Fruit fly (Drosophila melanogaster) whole organism, embryonic: ENCODE measurements around the gene RhoGEF4.

Experiments used
- Abd-B ChIP-seq: fragments of 200-800 bp; sonication (Bioruptor generic); optimal IDR thresholded peaks from 2 replicates; lab custom pipeline; 2018; ENCODE audit warnings: missing biosample characterization, mild to moderate bottlenecking, missing genetic modification characterization, moderate library complexity
- B-H2 ChIP-seq: fragments of 200-800 bp; sonication (Bioruptor generic); optimal IDR thresholded peaks from 2 replicates; lab custom pipeline; 2018; ENCODE audit warnings: missing biosample characterization, mild to moderate bottlenecking, missing genetic modification characterization
- CG10979 ChIP-seq: fragments of 200-800 bp; sonication (Bioruptor generic); optimal IDR thresholded peaks from 2 replicates; lab custom pipeline; 2018; ENCODE audit warnings: missing biosample characterization, mild to moderate bottlenecking, missing genetic modification characterization, moderate library complexity
- CG11560 ChIP-seq: fragments of 200-800 bp; sonication (Bioruptor generic); IDR thresholded peaks from 3 replicates; pipeline ENCODE4 v1.3.6; 2022; ENCODE audit warnings: missing biosample characterization, missing genetic modification characterization
- CG12104 ChIP-seq: fragments of 200-800 bp; sonication (Bioruptor generic); optimal IDR thresholded peaks from 3 replicates; lab custom pipeline; 2016; ENCODE audit warnings: missing biosample characterization, missing genetic modification characterization
- CG12219 ChIP-seq: fragments of 200-800 bp; sonication (Bioruptor generic); optimal IDR thresholded peaks from 3 replicates; lab custom pipeline; 2018; ENCODE audit warnings: missing biosample characterization, mild to moderate bottlenecking, missing genetic modification characterization
- CG15011 ChIP-seq: fragments of 200-800 bp; sonication (Bioruptor generic); optimal IDR thresholded peaks from 3 replicates; lab custom pipeline; 2018; ENCODE audit warnings: missing biosample characterization, mild to moderate bottlenecking, missing genetic modification characterization
- CG15073 ChIP-seq: fragments of 200-800 bp; sonication (Bioruptor generic); optimal IDR thresholded peaks from 2 replicates; lab custom pipeline; 2016; ENCODE audit warnings: missing biosample characterization, missing genetic modification characterization
- CG1529 ChIP-seq: fragments of 200-800 bp; sonication (Bioruptor generic); optimal IDR thresholded peaks from 3 replicates; lab custom pipeline; 2018; ENCODE audit warnings: missing biosample characterization, missing genetic modification characterization
- CG17802 ChIP-seq: fragments of 200-800 bp; sonication (Bioruptor generic); optimal IDR thresholded peaks from 2 replicates; lab custom pipeline; 2018; ENCODE audit warnings: missing biosample characterization, mild to moderate bottlenecking, missing genetic modification characterization, moderate library complexity
- CG17829 ChIP-seq: fragments of 200-800 bp; optimal IDR thresholded peaks from 2 replicates; lab custom pipeline; 2019; ENCODE audit warnings: missing biosample characterization, mild to moderate bottlenecking, missing genetic modification characterization, moderate library complexity
- CG30403 ChIP-seq: fragments of 200-800 bp; sonication (Bioruptor generic); optimal IDR thresholded peaks from 3 replicates; lab custom pipeline; 2016; ENCODE audit warnings: missing biosample characterization, missing genetic modification characterization
- CG3065 ChIP-seq: fragments of 200-800 bp; sonication (Bioruptor generic); optimal IDR thresholded peaks from 2 replicates; lab custom pipeline; 2016; ENCODE audit warnings: missing biosample characterization, missing genetic modification characterization
- CG31365 ChIP-seq: fragments of 200-800 bp; sonication (Bioruptor generic); optimal IDR thresholded peaks from 2 replicates; lab custom pipeline; 2018; ENCODE audit warnings: missing biosample characterization, mild to moderate bottlenecking, missing genetic modification characterization
- CG3995 ChIP-seq: fragments of 200-800 bp; sonication (Bioruptor generic); optimal IDR thresholded peaks from 3 replicates; lab custom pipeline; 2016; ENCODE audit warnings: missing biosample characterization, missing genetic modification characterization
- CG6689 ChIP-seq: fragments of 200-800 bp; sonication (Bioruptor generic); IDR thresholded peaks from 2 replicates; pipeline ENCODE4 v1.3.6; 2022; ENCODE audit warnings: missing biosample characterization, missing genetic modification characterization
- CG6854 ChIP-seq: fragments of 200-800 bp; sonication (Bioruptor generic); optimal IDR thresholded peaks from 3 replicates; lab custom pipeline; 2017; ENCODE audit warnings: missing biosample characterization, mild to moderate bottlenecking, missing genetic modification characterization
- CG8290 ChIP-seq, 3 experiments: fragments of 200-800 bp; sonication (Bioruptor generic); optimal IDR thresholded peaks; 2 replicates each; lab custom pipeline; 2016 to 2019; ENCODE audit warnings: missing biosample characterization in 3 of 3, missing genetic modification characterization in 3 of 3, mild to moderate bottlenecking in 2 of 3, moderate library complexity in 1 of 3
- CG8944 ChIP-seq: fragments of 200-800 bp; sonication (Bioruptor generic); optimal IDR thresholded peaks from 3 replicates; lab custom pipeline; 2016; ENCODE audit warnings: missing biosample characterization, missing genetic modification characterization
- CTCF ChIP-seq: fragments of 200-800 bp; sonication (Bioruptor generic); optimal IDR thresholded peaks from 2 replicates; lab custom pipeline; 2017; ENCODE audit warnings: missing biosample characterization, mild to moderate bottlenecking, missing genetic modification characterization, moderate library complexity
- Dll ChIP-seq: fragments of 200-800 bp; sonication (Bioruptor generic); IDR thresholded peaks from 4 replicates; pipeline ENCODE4 v1.3.6; 2022; ENCODE audit warnings: missing biosample characterization, missing genetic modification characterization; ENCODE audit not compliant: partially characterized antibody
- Gsc ChIP-seq: fragments of 200-800 bp; sonication (Bioruptor generic); IDR thresholded peaks from 2 replicates; pipeline ENCODE4 v1.3.6; 2022; ENCODE audit warnings: missing biosample characterization, missing genetic modification characterization
- Lhr ChIP-seq: fragments of 200-800 bp; sonication (Bioruptor generic); optimal IDR thresholded peaks from 3 replicates; lab custom pipeline; 2017; ENCODE audit warnings: mild to moderate bottlenecking, missing biosample characterization, missing genetic modification reagents, missing genetic modification characterization
- Lim3 ChIP-seq: fragments of 200-800 bp; sonication (Bioruptor generic); IDR thresholded peaks from 2 replicates; pipeline ENCODE4 v1.3.6; 2022; ENCODE audit warnings: missing biosample characterization, missing genetic modification characterization
- MBD-R2 ChIP-seq: fragments of 200-800 bp; sonication (Bioruptor generic); IDR thresholded peaks from 2 replicates; pipeline ENCODE4 v1.3.6; 2022; ENCODE audit warnings: missing biosample characterization, missing genetic modification characterization
- MESR4 ChIP-seq: fragments of 200-800 bp; sonication (Bioruptor generic); optimal IDR thresholded peaks from 2 replicates; lab custom pipeline; 2018; ENCODE audit warnings: missing biosample characterization, mild to moderate bottlenecking, missing genetic modification characterization, moderate library complexity
- Meics ChIP-seq: fragments of 200-800 bp; sonication (Bioruptor generic); optimal IDR thresholded peaks from 2 replicates; lab custom pipeline; 2017; ENCODE audit warnings: missing biosample characterization, mild to moderate bottlenecking, missing genetic modification characterization
- Neu2 ChIP-seq: fragments of 200-800 bp; sonication (Bioruptor generic); optimal IDR thresholded peaks from 3 replicates; lab custom pipeline; 2016; ENCODE audit warnings: missing biosample characterization, missing genetic modification characterization, borderline replicate concordance
- PHDP ChIP-seq: fragments of 200-800 bp; sonication (Bioruptor generic); optimal IDR thresholded peaks from 3 replicates; lab custom pipeline; 2018; ENCODE audit warnings: missing biosample characterization, mild to moderate bottlenecking, missing genetic modification characterization, moderate library complexity
- Sin3A ChIP-seq: fragments of >200 bp; optimal IDR thresholded peaks from 2 replicates; lab custom pipeline; 2018
- Six4 ChIP-seq: fragments of 200-800 bp; sonication (Bioruptor generic); optimal IDR thresholded peaks from 2 replicates; lab custom pipeline; 2016; ENCODE audit warnings: missing biosample characterization, missing genetic modification characterization
- Trl ChIP-seq, 3 experiments: fragments of >200 bp in 2 of 3; fragments of 200-800 bp in 1 of 3; sonication (Bioruptor generic) in 1 of 3; optimal IDR thresholded peaks; 2 replicates in 1 of 3; 3 replicates in 2 of 3; lab custom pipeline; 2016 to 2017; ENCODE audit warnings: missing biosample characterization in 1 of 3, missing genetic modification characterization in 1 of 3
- Usf ChIP-seq: fragments of 200-800 bp; sonication (Bioruptor generic); optimal IDR thresholded peaks from 2 replicates; lab custom pipeline; 2017; ENCODE audit warnings: missing genotype, missing biosample characterization, missing genetic modification characterization
- br ChIP-seq: fragments of >200 bp; optimal IDR thresholded peaks from 2 replicates; lab custom pipeline; 2017
- caup ChIP-seq: fragments of 200-800 bp; sonication (Bioruptor generic); optimal IDR thresholded peaks from 3 replicates; lab custom pipeline; 2017; ENCODE audit warnings: missing biosample characterization, mild to moderate bottlenecking, missing genetic modification characterization, moderate library complexity; ENCODE audit not compliant: severe bottlenecking
- crc ChIP-seq: fragments of 200-800 bp; sonication (Bioruptor generic); optimal IDR thresholded peaks from 2 replicates; lab custom pipeline; 2016; ENCODE audit warnings: missing biosample characterization, missing genetic modification characterization
- dimm ChIP-seq: fragments of 200-800 bp; sonication (Bioruptor generic); IDR thresholded peaks from 2 replicates; pipeline ENCODE4 v1.3.6; 2022; ENCODE audit warnings: missing biosample characterization, missing genetic modification characterization
- fu2 ChIP-seq: fragments of 200-800 bp; sonication (Bioruptor generic); optimal IDR thresholded peaks from 2 replicates; lab custom pipeline; 2016; ENCODE audit warnings: missing biosample characterization, missing genetic modification characterization
- inv ChIP-seq: fragments of 200-800 bp; sonication (Bioruptor generic); IDR thresholded peaks from 2 replicates; pipeline ENCODE4 v1.3.6; 2022; ENCODE audit warnings: missing biosample characterization, missing genetic modification characterization; ENCODE audit not compliant: partially characterized antibody
- lab ChIP-seq: fragments of 200-800 bp; sonication (Bioruptor generic); optimal IDR thresholded peaks from 3 replicates; lab custom pipeline; 2017; ENCODE audit warnings: missing biosample characterization, missing genetic modification characterization, mild to moderate bottlenecking, moderate library complexity, missing genetic modification reagents
- luna ChIP-seq: fragments of 200-800 bp; sonication (Bioruptor generic); optimal IDR thresholded peaks from 2 replicates; lab custom pipeline; 2016; ENCODE audit warnings: missing biosample characterization, missing genetic modification characterization
- nerfin-2 ChIP-seq: fragments of 200-800 bp; sonication (Bioruptor generic); IDR thresholded peaks from 2 replicates; pipeline ENCODE4 v1.3.6; 2022; ENCODE audit warnings: missing biosample characterization, missing genetic modification characterization; ENCODE audit not compliant: partially characterized antibody
- sim ChIP-seq: fragments of 200-800 bp; sonication (Bioruptor generic); IDR thresholded peaks from 2 replicates; pipeline ENCODE4 v1.3.6; 2022; ENCODE audit warnings: missing biosample characterization, missing genetic modification characterization
- slou ChIP-seq: fragments of 200-800 bp; sonication (Bioruptor generic); optimal IDR thresholded peaks from 3 replicates; lab custom pipeline; 2016; ENCODE audit warnings: missing biosample characterization, missing genetic modification characterization
- tll ChIP-seq, 2 experiments: fragments of 200-800 bp in 1 of 2; fragments of >200 bp in 1 of 2; sonication (Bioruptor generic) in 1 of 2; optimal IDR thresholded peaks; 2 replicates each; lab custom pipeline; 2017 to 2019; ENCODE audit warnings: missing biosample characterization in 2 of 2, missing genetic modification characterization in 2 of 2, mild to moderate bottlenecking in 1 of 2, moderate library complexity in 1 of 2
- unc-4 ChIP-seq: fragments of 200-800 bp; sonication (Bioruptor generic); IDR thresholded peaks from 2 replicates; pipeline ENCODE4 v1.3.6; 2022; ENCODE audit warnings: missing biosample characterization, missing genetic modification characterization; ENCODE audit not compliant: partially characterized antibody
- wdn ChIP-seq: fragments of 200-800 bp; sonication (Bioruptor generic); IDR thresholded peaks from 2 replicates; pipeline ENCODE4 v1.3.6; 2022; ENCODE audit warnings: missing biosample characterization, missing genetic modification characterization
- wek ChIP-seq: fragments of 200-800 bp; sonication (Bioruptor generic); optimal IDR thresholded peaks from 3 replicates; lab custom pipeline; 2018; ENCODE audit warnings: missing biosample characterization, mild to moderate bottlenecking, missing genetic modification characterization, moderate library complexity
- zen2 ChIP-seq: fragments of 200-800 bp; sonication (Bioruptor generic); IDR thresholded peaks from 3 replicates; pipeline ENCODE4 v1.3.6; 2022; ENCODE audit warnings: missing biosample characterization, missing genetic modification characterization; ENCODE audit not compliant: partially characterized antibody
- zfh2 ChIP-seq: fragments of 200-800 bp; sonication (Bioruptor generic); optimal IDR thresholded peaks from 2 replicates; lab custom pipeline; 2016; ENCODE audit warnings: missing biosample characterization, missing genetic modification characterization

Gene RhoGEF4

DNA sequence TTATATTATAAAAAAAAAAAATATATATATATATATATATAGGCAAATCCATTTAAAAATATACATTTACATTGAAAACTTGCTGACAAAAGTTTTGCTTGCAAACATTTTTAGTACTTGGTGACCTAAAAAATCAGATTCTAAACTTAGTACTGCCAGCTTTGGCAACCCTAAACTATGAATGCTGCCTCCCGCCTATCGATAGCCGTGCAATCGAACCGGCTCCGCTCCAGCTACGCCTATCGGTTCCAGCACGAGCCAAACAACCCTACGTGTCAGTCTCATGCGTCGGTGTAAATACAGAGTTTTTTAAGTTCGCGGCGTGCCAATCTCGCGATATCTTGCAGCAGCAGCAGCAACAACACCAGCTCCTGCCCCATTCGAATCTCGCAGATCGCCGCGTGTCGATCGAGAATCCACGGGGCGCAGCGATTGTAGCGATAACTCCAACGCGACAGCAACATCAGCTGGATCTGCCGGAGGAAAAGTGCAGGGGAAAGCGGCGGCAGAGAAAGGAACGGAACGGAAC lies 37.2 kb upstream of the RhoGEF4 start, which contains the start of gene Sec63 (continued):
- TF ChIP-seq CG8290 (GFP tag; optimal IDR thresholded peaks at IDR 0.05; lab: Kevin White, UChicago) (peak; percentile 35), CG8290 (tag; optimal IDR thresholded peaks at IDR 0.05; lab: Kevin White, UChicago) (peak in 1 of 2 experiments; percentile 81), CG3995 (peak; percentile 27), luna (GFP tag; lab: Kevin White, UChicago) (peak; percentile 22), Six4 (GFP tag; lab: Kevin White, UChicago) (no peak), CG30403 (GFP tag; lab: Kevin White, UChicago) (peak; percentile 46), CG31365 (no peak), CG1529 (no peak), crc (GFP tag; lab: Kevin White, UChicago) (no peak), CG10979 (tag; lab: Kevin White, UChicago) (no peak), sim (GFP tag; lab: Robert Waterston, UW) (no peak), CG15011 (GFP tag; lab: Kevin White, UChicago) (no peak), br (lab: Kevin White, UChicago) (no peak), Abd-B (GFP tag; lab: Kevin White, UChicago) (peak; percentile 36), CG11560 (tag; lab: Robert Waterston, UW) (no peak), dimm (GFP tag; lab: Robert Waterston, UW) (no peak), CG15073 (GFP tag; lab: Kevin White, UChicago) (no peak), CG6854 (GFP tag; lab: Kevin White, UChicago) (no peak), CTCF (peak; percentile 72), Trl (optimal IDR thresholded peaks at IDR 0.05; lab: Kevin White, UChicago) (no peak), Trl (GFP tag; optimal IDR thresholded peaks at IDR 0.05; lab: Kevin White, UChicago) (no peak), Dll (GFP tag; lab: Robert Waterston, UW) (peak; percentile 74), MESR4 (GFP tag; lab: Kevin White, UChicago) (peak; percentile 83), CG17802 (no peak), Lim3 (GFP tag; lab: Robert Waterston, UW) (no peak), caup (GFP tag; lab: Kevin White, UChicago) (peak; percentile 27), wdn (peak; percentile 25; the same call in 1 of the 2 replicates), tll (GFP tag; optimal IDR thresholded peaks at IDR 0.05; lab: Kevin White, UChicago) (no peak), CG8944 (GFP tag; lab: Kevin White, UChicago) (no peak), inv (peak; percentile 75), CG12219 (GFP tag; lab: Kevin White, UChicago) (no peak), lab (GFP tag; lab: Kevin White, UChicago) (peak; percentile 50), Meics (GFP tag; lab: Kevin White, UChicago) (peak; percentile 69), Lhr (GFP tag; lab: Kevin White, UChicago) (no peak), fu2 (GFP tag; lab: Kevin White, UChicago) (no peak), Neu2 (no peak), CG6689 (GFP tag; lab: Robert Waterston, UW) (peak; percentile 79), Sin3A (lab: Kevin White, UChicago) (peak; percentile 59), Usf (GFP tag; lab: Kevin White, UChicago) (no peak), wek (GFP tag; lab: Kevin White, UChicago) (no peak), CG3065 (GFP tag; lab: Kevin White, UChicago) (peak; percentile 52), slou (no peak), Gsc (no peak), zen2 (GFP tag; lab: Robert Waterston, UW) (peak; percentile 62; the same call in 2 of the 3 replicates), unc-4 (GFP tag; lab: Robert Waterston, UW) (peak; percentile 80), zfh2 (peak; percentile 22), MBD-R2 (GFP tag; lab: Robert Waterston, UW) (peak; percentile 79), B-H2 (GFP tag; lab: Kevin White, UChicago) (peak; percentile 43), nerfin-2 (GFP tag; lab: Robert Waterston, UW) (peak; percentile 85), CG17829 (peak; percentile 20), CG12104 (GFP tag; lab: Kevin White, UChicago) (no peak), PHDP (tag; lab: Kevin White, UChicago) (no peak)
